Fruit fly (Drosophila melanogaster) whole organism, larva: ENCODE data around the gene CG13042.

Source experiments
- noc ChIP-seq: fragments of 200-800 bp; sonication (Bioruptor generic); optimal IDR thresholded peaks from 3 replicates; lab custom pipeline; 2019; ENCODE audit warnings: missing biosample characterization, mild to moderate bottlenecking, missing genetic modification characterization, moderate library complexity

CG13042 gene

dm6 chr3L:16308380-16308779 is at the start of gene CG13042:
CG13042 (minus strand) TSS chr3L:16308480.
- TF ChIP-seq noc (tag; lab: Kevin White, UChicago): no peak

dm6 chr3L:16357860-16358259 is 49.6 kb upstream of the CG13042 start:
- TF ChIP-seq noc (tag; lab: Kevin White, UChicago): no peak

- TF ChIP-seq noc (tag; lab: Kevin White, UChicago): no peak
These were observed 49.0 kb upstream of the CG13042 start for dm6 chr3L:16357187-16357728.

dm6 chr3L:16356171-16356765 is 48.0 kb upstream of the CG13042 start:
- peak; percentile 17 for TF ChIP-seq noc (tag; lab: Kevin White, UChicago)

- TF ChIP-seq noc (tag; lab: Kevin White, UChicago): no peak
These were observed 45.9 kb upstream of the CG13042 start, which contains the start of gene Pdh for dm6 chr3L:16354197-16354596. Pdh (minus strand) TSS chr3L:16354297.

- no peak for TF ChIP-seq noc (tag; lab: Kevin White, UChicago)
These were observed 43.6 kb upstream of the CG13042 start, which contains the start of the genes Golgin104 and Tcs3 for dm6 chr3L:16351770-16352429. Golgin104 (minus strand) TSS chr3L:16351951. Tcs3 (plus strand) TSS chr3L:16351991.

dm6 chr3L:16349686-16350085 is 41.4 kb upstream of the CG13042 start:
- no peak for TF ChIP-seq noc (tag; lab: Kevin White, UChicago)

dm6 chr3L:16347914-16348313 is 39.6 kb upstream of the CG13042 start, which contains the start of gene mRpS34:
mRpS34 (plus strand) TSS chr3L:16348074.
- TF ChIP-seq noc (tag; lab: Kevin White, UChicago): no peak

- TF ChIP-seq noc (tag; lab: Kevin White, UChicago): no peak
These were observed 37.7 kb upstream of the CG13042 start, which contains the start of gene CG33257 for dm6 chr3L:16346023-16346422. CG33257 (plus strand) TSS chr3L:16346323.

dm6 chr3L:16339873-16340272 is 31.6 kb upstream of the CG13042 start:
- TF ChIP-seq noc (tag; lab: Kevin White, UChicago): no peak

- TF ChIP-seq noc (tag; lab: Kevin White, UChicago): no peak
These were observed 31.2 kb upstream of the CG13042 start for dm6 chr3L:16339463-16339862.

dm6 chr3L:16338703-16339102 is 30.4 kb upstream of the CG13042 start, which contains the start of gene CG4998:
CG4998 (plus strand) TSS chr3L:16339003.
- no peak for TF ChIP-seq noc (tag; lab: Kevin White, UChicago)

- no peak for TF ChIP-seq noc (tag; lab: Kevin White, UChicago)
These were observed 29.5 kb upstream of the CG13042 start for dm6 chr3L:16337739-16338138.

dm6 chr3L:16334876-16335275 is 26.6 kb upstream of the CG13042 start:
- TF ChIP-seq noc (tag; lab: Kevin White, UChicago): no peak

- TF ChIP-seq noc (tag; lab: Kevin White, UChicago): no peak
These were observed 24.7 kb upstream of the CG13042 start, which contains the start of gene CG13056 for dm6 chr3L:16333013-16333412. CG13056 (plus strand) TSS chr3L:16333313.

dm6 chr3L:16331633-16332032 is 23.4 kb upstream of the CG13042 start, which contains the start of gene retinin:
retinin (plus strand) TSS chr3L:16331933.
- no peak for TF ChIP-seq noc (tag; lab: Kevin White, UChicago)
